Worm (Caenorhabditis elegans) whole organism, midembryonic: Measurements from ENCODE around the gene tsp-1.

ENCODE experiments used
- cog-1 ChIP-seq: sonication (generic microtip); optimal IDR thresholded peaks from 2 replicates; lab custom pipeline; 2016; ENCODE audit warnings: missing genetic modification characterization, missing compliant biosample characterization
- klf-2 ChIP-seq: fragments of 200-800 bp; sonication (Bioruptor generic); conservative IDR thresholded peaks from 2 replicates; pipeline ENCODE4 v1.3.6; 2022; ENCODE audit warnings: missing genetic modification reagents, missing genetic modification characterization, missing compliant biosample characterization
- med-1 ChIP-seq: sonication (generic microtip); optimal IDR thresholded peaks from 2 replicates; lab custom pipeline; 2017; ENCODE audit warnings: missing genetic modification characterization, mild to moderate bottlenecking, missing compliant biosample characterization, antibody characterized with exemption, missing genetic modification reagents; ENCODE audit not compliant: insufficient read depth
- ref-1 ChIP-seq: fragments of 200-800 bp; sonication (Bioruptor generic); conservative IDR thresholded peaks from 2 replicates; pipeline ENCODE4 v1.3.6; 2022; ENCODE audit warnings: missing genetic modification reagents, missing genetic modification characterization, missing compliant biosample characterization
- tab-1 ChIP-seq: fragments of 200-800 bp; sonication (Bioruptor generic); IDR thresholded peaks from 2 replicates; pipeline ENCODE4 v1.3.6; 2022; ENCODE audit warnings: missing genetic modification characterization, missing compliant biosample characterization
- ztf-23 ChIP-seq: fragments of 200-800 bp; sonication (Bioruptor generic); IDR thresholded peaks from 2 replicates; pipeline ENCODE4 v1.3.6; 2022; ENCODE audit warnings: missing genetic modification reagents, missing genetic modification characterization, missing compliant biosample characterization

ce11 chrIII:8191695-8192094 is 47.5 kb downstream of the tsp-1 start, which contains the start of gene C50C3.1:
- TF ChIP-seq ref-1 (GFP tag; lab: Robert Waterston, UW) = no peak
- TF ChIP-seq med-1 (GFP tag; lab: Kevin White, UChicago) = no peak
- no peak for TF ChIP-seq tab-1
- no peak for TF ChIP-seq ztf-23 (GFP tag; lab: Robert Waterston, UW)
- TF ChIP-seq cog-1 (tag; lab: Kevin White, UChicago) = no peak
- no peak for TF ChIP-seq klf-2 (GFP tag; lab: Robert Waterston, UW)
